Fruit fly (Drosophila melanogaster) whole organism, embryonic: Measurements from ENCODE around the gene Wnt6.

Experiments used
- Aef1 ChIP-seq: fragments of 200-800 bp; sonication (Bioruptor generic); IDR thresholded peaks from 3 replicates; pipeline ENCODE4 v1.3.6; 2022; ENCODE audit warnings: missing biosample characterization, missing genetic modification characterization
- Atf6 ChIP-seq: fragments of 200-800 bp; sonication (Bioruptor generic); IDR thresholded peaks from 2 replicates; pipeline ENCODE4 v1.3.6; 2022; ENCODE audit warnings: missing biosample characterization, missing genetic modification characterization
- Awh ChIP-seq: fragments of 200-800 bp; sonication (Bioruptor generic); IDR thresholded peaks from 2 replicates; pipeline ENCODE4, ENCODE4 v1.3.6; 2022; ENCODE audit warnings: missing biosample characterization, missing genetic modification characterization
- BtbVII ChIP-seq: fragments of 200-800 bp; sonication (Bioruptor generic); optimal IDR thresholded peaks from 3 replicates; lab custom pipeline; 2017; ENCODE audit warnings: missing biosample characterization, mild to moderate bottlenecking, missing genetic modification characterization
- CG10543 ChIP-seq: fragments of 200-800 bp; sonication (Bioruptor generic); optimal IDR thresholded peaks from 3 replicates; lab custom pipeline; 2017; ENCODE audit warnings: missing biosample characterization, mild to moderate bottlenecking, missing genetic modification characterization, moderate library complexity
- CG14667 ChIP-seq: fragments of 200-800 bp; sonication (Bioruptor generic); IDR thresholded peaks from 2 replicates; pipeline ENCODE4 v1.3.6; 2022; ENCODE audit warnings: missing biosample characterization, missing genetic modification characterization
- CG16813 ChIP-seq: fragments of 200-800 bp; sonication (Bioruptor generic); IDR thresholded peaks from 3 replicates; pipeline ENCODE4 v1.3.6; 2022; ENCODE audit warnings: missing biosample characterization, missing genetic modification characterization; ENCODE audit not compliant: partially characterized antibody
- CG16863 ChIP-seq: fragments of 200-800 bp; sonication (Bioruptor generic); optimal IDR thresholded peaks from 3 replicates; lab custom pipeline; 2016; ENCODE audit warnings: missing biosample characterization, missing genetic modification characterization
- CG17186 ChIP-seq: fragments of 200-800 bp; sonication (Bioruptor generic); optimal IDR thresholded peaks from 3 replicates; lab custom pipeline; 2017; ENCODE audit warnings: missing biosample characterization, missing genetic modification reagents, missing genetic modification characterization
- CG17328 ChIP-seq: fragments of 200-800 bp; sonication (Bioruptor generic); IDR thresholded peaks from 2 replicates; pipeline ENCODE4 v1.3.6; 2022; ENCODE audit warnings: missing biosample characterization, missing genetic modification characterization
- CG2116 ChIP-seq: fragments of 200-800 bp; sonication (Bioruptor generic); optimal IDR thresholded peaks from 3 replicates; lab custom pipeline; 2018; ENCODE audit warnings: missing biosample characterization, mild to moderate bottlenecking, missing genetic modification characterization
- CG2678 ChIP-seq: fragments of 200-800 bp; sonication (Bioruptor generic); optimal IDR thresholded peaks from 3 replicates; lab custom pipeline; 2019; ENCODE audit warnings: missing biosample characterization, mild to moderate bottlenecking, missing genetic modification characterization, moderate library complexity
- CG2889 ChIP-seq: fragments of 200-800 bp; sonication (Bioruptor generic); IDR thresholded peaks from 3 replicates; pipeline ENCODE4 v1.3.6; 2022; ENCODE audit warnings: missing biosample characterization, missing genetic modification characterization
- CG31224 ChIP-seq: fragments of 200-800 bp; sonication (Bioruptor generic); IDR thresholded peaks from 2 replicates; pipeline ENCODE4 v1.3.6; 2022; ENCODE audit warnings: missing biosample characterization, missing genetic modification characterization
- CG31365 ChIP-seq: fragments of 200-800 bp; sonication (Bioruptor generic); optimal IDR thresholded peaks from 2 replicates; lab custom pipeline; 2018; ENCODE audit warnings: missing biosample characterization, mild to moderate bottlenecking, missing genetic modification characterization
- CG4820 ChIP-seq: fragments of 200-800 bp; sonication (Bioruptor generic); optimal IDR thresholded peaks from 3 replicates; lab custom pipeline; 2016; ENCODE audit warnings: missing biosample characterization, missing genetic modification characterization
- CG5953 ChIP-seq: fragments of 200-800 bp; sonication (Bioruptor generic); IDR thresholded peaks from 2 replicates; pipeline ENCODE4 v1.3.6; 2022; ENCODE audit warnings: missing biosample characterization, missing genetic modification characterization
- CG8089 ChIP-seq: fragments of 200-800 bp; sonication (Bioruptor generic); optimal IDR thresholded peaks from 3 replicates; lab custom pipeline; 2016; ENCODE audit warnings: missing biosample characterization, missing genetic modification characterization
- CG8388 ChIP-seq: fragments of 200-800 bp; sonication (Bioruptor generic); optimal IDR thresholded peaks from 2 replicates; lab custom pipeline; 2019; ENCODE audit warnings: missing biosample characterization, mild to moderate bottlenecking, missing genetic modification characterization, moderate library complexity
- CoRest ChIP-seq: fragments of 200-800 bp; sonication (Bioruptor generic); optimal IDR thresholded peaks from 3 replicates; lab custom pipeline; 2018; ENCODE audit warnings: missing biosample characterization, mild to moderate bottlenecking, missing genetic modification characterization, moderate library complexity
- Dip3 ChIP-seq: fragments of 200-800 bp; sonication (Bioruptor generic); optimal IDR thresholded peaks from 3 replicates; lab custom pipeline; 2016; ENCODE audit warnings: missing biosample characterization, missing genetic modification characterization
- Doc2 ChIP-seq: fragments of 200-800 bp; sonication (Bioruptor generic); IDR thresholded peaks from 2 replicates; pipeline ENCODE4 v1.3.6; 2022; ENCODE audit warnings: missing biosample characterization, missing genetic modification characterization
- Hand ChIP-seq: fragments of 200-800 bp; sonication (Bioruptor generic); optimal IDR thresholded peaks from 2 replicates; lab custom pipeline; 2017; ENCODE audit warnings: mild to moderate bottlenecking, missing biosample characterization, missing genetic modification reagents, missing genetic modification characterization
- Hr39 ChIP-seq: fragments of >200 bp; optimal IDR thresholded peaks from 2 replicates; lab custom pipeline; 2017
- MTF-1 ChIP-seq: fragments of 200-800 bp; sonication (Bioruptor generic); optimal IDR thresholded peaks from 2 replicates; lab custom pipeline; 2018; ENCODE audit warnings: missing biosample characterization, mild to moderate bottlenecking, missing genetic modification characterization, borderline replicate concordance
- Oaz ChIP-seq: fragments of 200-800 bp; sonication (Bioruptor generic); IDR thresholded peaks from 2 replicates; pipeline ENCODE4 v1.3.6; 2022; ENCODE audit warnings: missing biosample characterization, missing genetic modification characterization
- Pdp1 ChIP-seq, 2 experiments: fragments of 200-800 bp; sonication (Bioruptor generic); optimal IDR thresholded peaks; 3 replicates each; lab custom pipeline; 2016; ENCODE audit warnings: missing biosample characterization in 2 of 2, missing genetic modification characterization in 2 of 2, mild to moderate bottlenecking in 1 of 2, moderate library complexity in 1 of 2
- Stat92E ChIP-seq, 3 experiments: fragments of >200 bp in 2 of 3; fragments of 200-800 bp in 1 of 3; sonication (Bioruptor generic) in 1 of 3; optimal IDR thresholded peaks; 2 replicates each; lab custom pipeline; 2017 to 2019; ENCODE audit warnings: missing biosample characterization in 3 of 3, missing genetic modification characterization in 3 of 3, mild to moderate bottlenecking in 1 of 3, moderate library complexity in 1 of 3
- Usf ChIP-seq: fragments of 200-800 bp; sonication (Bioruptor generic); optimal IDR thresholded peaks from 2 replicates; lab custom pipeline; 2017; ENCODE audit warnings: missing genotype, missing biosample characterization, missing genetic modification characterization
- YL-1 ChIP-seq: fragments of 200-800 bp; sonication (Bioruptor generic); optimal IDR thresholded peaks from 3 replicates; lab custom pipeline; 2017; ENCODE audit warnings: missing biosample characterization, mild to moderate bottlenecking, missing genetic modification characterization
- br ChIP-seq: fragments of >200 bp; optimal IDR thresholded peaks from 2 replicates; lab custom pipeline; 2017
- chinmo ChIP-seq: fragments of 200-800 bp; sonication (Bioruptor generic); IDR thresholded peaks from 4 replicates; pipeline ENCODE4 v1.3.6; 2022; ENCODE audit warnings: missing biosample characterization, missing genetic modification characterization; ENCODE audit not compliant: partially characterized antibody
- dan ChIP-seq: fragments of 200-800 bp; sonication (Bioruptor generic); IDR thresholded peaks from 2 replicates; pipeline ENCODE4 v1.3.6; 2022; ENCODE audit warnings: missing biosample characterization, missing genetic modification characterization
- dmrt11E ChIP-seq: fragments of 200-800 bp; sonication (Bioruptor generic); optimal IDR thresholded peaks from 3 replicates; lab custom pipeline; 2018; ENCODE audit warnings: missing biosample characterization, mild to moderate bottlenecking, missing genetic modification characterization, moderate library complexity
- emc ChIP-seq: fragments of 200-800 bp; sonication (Bioruptor generic); optimal IDR thresholded peaks from 2 replicates; lab custom pipeline; 2016; ENCODE audit warnings: missing biosample characterization, missing genetic modification characterization
- eyg ChIP-seq: fragments of 200-800 bp; sonication (Bioruptor generic); optimal IDR thresholded peaks from 3 replicates; lab custom pipeline; 2016; ENCODE audit warnings: missing biosample characterization, missing genetic modification characterization
- fd96Cb ChIP-seq: fragments of 200-800 bp; sonication (Bioruptor generic); optimal IDR thresholded peaks from 2 replicates; lab custom pipeline; 2018; ENCODE audit warnings: missing biosample characterization, mild to moderate bottlenecking, missing genetic modification characterization, moderate library complexity
- gem ChIP-seq: fragments of 200-800 bp; sonication (Bioruptor generic); optimal IDR thresholded peaks from 2 replicates; lab custom pipeline; 2019; ENCODE audit warnings: missing biosample characterization, mild to moderate bottlenecking, missing genetic modification characterization, moderate library complexity
- hkb ChIP-seq, 2 experiments: fragments of 200-800 bp in 1 of 2; fragments of >200 bp in 1 of 2; sonication (Bioruptor generic) in 1 of 2; IDR thresholded peaks in 1 of 2; optimal IDR thresholded peaks in 1 of 2; 2 replicates each; pipeline versions ENCODE4 v1.3.6 to Lab custom; 2017 to 2022; ENCODE audit warnings: missing biosample characterization in 1 of 2, missing genetic modification characterization in 1 of 2
- jumu ChIP-seq: fragments of 200-800 bp; sonication (Bioruptor generic); optimal IDR thresholded peaks from 3 replicates; lab custom pipeline; 2016; ENCODE audit warnings: missing biosample characterization, missing genetic modification characterization
- kah ChIP-seq: fragments of 200-800 bp; sonication (Bioruptor generic); optimal IDR thresholded peaks from 2 replicates; lab custom pipeline; 2018; ENCODE audit warnings: missing biosample characterization, mild to moderate bottlenecking, missing genetic modification characterization
- pho ChIP-seq: fragments of 200-800 bp; sonication (Bioruptor generic); optimal IDR thresholded peaks from 2 replicates; lab custom pipeline; 2016; ENCODE audit warnings: missing biosample characterization, missing genetic modification characterization
- sens-2 ChIP-seq: fragments of 200-800 bp; sonication (Bioruptor generic); IDR thresholded peaks from 2 replicates; pipeline ENCODE4 v1.3.6; 2022; ENCODE audit warnings: missing biosample characterization, missing genetic modification characterization
- slbo ChIP-seq: fragments of 200-800 bp; sonication (Bioruptor generic); IDR thresholded peaks from 2 replicates; pipeline ENCODE4 v1.3.6; 2022; ENCODE audit warnings: missing biosample characterization, missing genetic modification characterization
- ssp ChIP-seq: fragments of 200-800 bp; sonication (Bioruptor generic); IDR thresholded peaks from 2 replicates; pipeline ENCODE4 v1.3.6; 2022; ENCODE audit warnings: missing biosample characterization, missing genetic modification characterization
- stwl ChIP-seq: fragments of 200-800 bp; sonication (Bioruptor generic); optimal IDR thresholded peaks from 3 replicates; lab custom pipeline; 2018; ENCODE audit warnings: missing biosample characterization, mild to moderate bottlenecking, missing genetic modification characterization, moderate library complexity
- tll ChIP-seq, 2 experiments: fragments of 200-800 bp in 1 of 2; fragments of >200 bp in 1 of 2; sonication (Bioruptor generic) in 1 of 2; optimal IDR thresholded peaks; 2 replicates each; lab custom pipeline; 2017 to 2019; ENCODE audit warnings: missing biosample characterization in 2 of 2, missing genetic modification characterization in 2 of 2, mild to moderate bottlenecking in 1 of 2, moderate library complexity in 1 of 2
- unpg ChIP-seq: fragments of 200-800 bp; sonication (Bioruptor generic); optimal IDR thresholded peaks from 3 replicates; lab custom pipeline; 2018; ENCODE audit warnings: missing biosample characterization, mild to moderate bottlenecking, missing genetic modification characterization, moderate library complexity
- wdn ChIP-seq: fragments of 200-800 bp; sonication (Bioruptor generic); IDR thresholded peaks from 2 replicates; pipeline ENCODE4 v1.3.6; 2022; ENCODE audit warnings: missing biosample characterization, missing genetic modification characterization
- zen ChIP-seq: fragments of 200-800 bp; sonication (Bioruptor generic); optimal IDR thresholded peaks from 3 replicates; lab custom pipeline; 2018; ENCODE audit warnings: missing biosample characterization, mild to moderate bottlenecking, missing genetic modification characterization, moderate library complexity

The Wnt6 gene

DNA sequence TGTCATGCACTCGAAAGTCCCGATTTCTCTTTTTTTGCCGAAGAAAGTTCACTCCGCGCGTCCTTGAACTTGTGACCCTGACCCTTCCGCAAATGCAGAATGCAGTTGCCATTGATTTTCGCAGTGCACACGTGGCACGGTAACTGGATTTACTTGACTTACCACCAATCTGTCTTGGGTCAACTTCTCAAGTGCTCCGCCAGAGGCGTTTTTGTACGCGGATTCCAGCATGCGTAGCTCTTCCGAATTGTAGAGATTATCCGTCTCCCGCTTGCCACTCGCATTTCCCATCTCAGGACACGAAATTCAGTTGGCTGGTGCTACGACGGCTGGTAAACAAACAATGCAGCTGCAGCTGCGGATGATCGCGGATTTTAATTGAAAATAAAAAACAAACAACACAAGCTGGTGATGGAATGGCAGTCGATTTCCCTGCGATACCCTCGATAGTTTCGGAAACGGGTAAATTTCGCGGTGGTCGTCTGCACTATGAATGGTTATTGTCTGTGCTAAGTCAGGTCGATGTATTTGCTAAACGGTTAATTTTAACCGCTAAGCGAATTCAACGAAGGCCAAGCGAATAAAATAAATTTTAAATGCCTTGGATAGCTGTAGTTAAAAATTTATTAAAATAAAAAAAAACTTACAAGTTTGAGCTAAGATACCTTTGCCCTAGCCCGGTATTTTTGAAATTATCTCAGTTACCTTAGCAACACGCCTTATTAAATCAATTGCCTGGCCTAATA, 54.5 kb downstream of the Wnt6 start, which contains the start of the genes CG5149 and gudu (continued):
- TF ChIP-seq Stat92E (GFP tag; optimal IDR thresholded peaks at IDR 0.05; lab: Kevin White, UChicago) (peak in 1 of 3 experiments; percentile 12), slbo (GFP tag; lab: Robert Waterston, UW) (peak; percentile 26; the same call in 1 of the 2 replicates), CG2116 (GFP tag; lab: Kevin White, UChicago) (peak; percentile 47), CG10543 (GFP tag; lab: Kevin White, UChicago) (no peak), kah (no peak), wdn (GFP tag; lab: Robert Waterston, UW) (no peak), CG8388 (no peak), CG2678 (no peak), chinmo (GFP tag; lab: Robert Waterston, UW) (peak; percentile 94), dmrt11E (no peak), ssp (no peak), MTF-1 (GFP tag; lab: Kevin White, UChicago) (no peak), Usf (GFP tag; lab: Kevin White, UChicago) (no peak), hkb (optimal IDR thresholded peaks at IDR 0.05; lab: Kevin White, UChicago) (peak; percentile 28), hkb (GFP tag; IDR thresholded peaks at IDR 0.05; lab: Robert Waterston, UW) (no peak), pho (GFP tag; lab: Kevin White, UChicago) (no peak), unpg (GFP tag; lab: Kevin White, UChicago) (no peak), CG16863 (GFP tag; lab: Kevin White, UChicago) (no peak), br (lab: Kevin White, UChicago) (no peak), Hr39 (lab: Kevin White, UChicago) (no peak), Hand (no peak), CoRest (peak; percentile 12), Oaz (no peak), CG2889 (GFP tag; lab: Robert Waterston, UW) (no peak), Aef1 (GFP tag; lab: Robert Waterston, UW) (no peak), sens-2 (GFP tag; lab: Robert Waterston, UW) (no peak), eyg (GFP tag; lab: Kevin White, UChicago) (peak; percentile 5), CG17328 (GFP tag; lab: Robert Waterston, UW) (no peak), Dip3 (no peak), dan (GFP tag; lab: Robert Waterston, UW) (no peak), Awh (GFP tag; lab: Robert Waterston, UW) (no peak), Pdp1 (GFP tag; optimal IDR thresholded peaks at IDR 0.05; lab: Kevin White, UChicago) (no peak), gem (tag; lab: Kevin White, UChicago) (no peak), Atf6 (GFP tag; lab: Robert Waterston, UW) (no peak), YL-1 (GFP tag; lab: Kevin White, UChicago) (peak; percentile 32), zen (tag; lab: Kevin White, UChicago) (peak; percentile 22), CG16813 (GFP tag; lab: Robert Waterston, UW) (peak; percentile 86), BtbVII (GFP tag; lab: Kevin White, UChicago) (no peak), Doc2 (no peak), stwl (tag; lab: Kevin White, UChicago) (peak; percentile 72), CG17186 (no peak), CG14667 (GFP tag; lab: Robert Waterston, UW) (no peak), CG8089 (GFP tag; lab: Kevin White, UChicago) (no peak), emc (no peak), tll (GFP tag; optimal IDR thresholded peaks at IDR 0.05; lab: Kevin White, UChicago) (no peak), CG4820 (no peak), fd96Cb (no peak), CG5953 (no peak), CG31365 (tag; lab: Kevin White, UChicago) (no peak), jumu (GFP tag; lab: Kevin White, UChicago) (no peak), CG31224 (no peak)
